Worm (Caenorhabditis elegans) whole organism, young adult: ENCODE measurements around the gene msp-56.

Experiments used
- akir-1 ChIP-seq: fragments of 200-800 bp; sonication (Bioruptor generic); optimal IDR thresholded peaks from 2 replicates; lab custom pipeline; 2018; ENCODE audit warnings: mild to moderate bottlenecking, missing genetic modification characterization, moderate library complexity, missing compliant biosample characterization
- aptf-2 ChIP-seq: fragments of 200-800 bp; sonication (Bioruptor generic); conservative IDR thresholded peaks from 2 replicates; pipeline ENCODE4 v1.3.6; 2022; ENCODE audit warnings: missing genetic modification reagents, missing genetic modification characterization, missing compliant biosample characterization
- attf-5 ChIP-seq: fragments of 200-800 bp; sonication (Bioruptor generic); optimal IDR thresholded peaks from 2 replicates; lab custom pipeline; 2018; ENCODE audit warnings: mild to moderate bottlenecking, missing genetic modification characterization, missing compliant biosample characterization
- bed-2 ChIP-seq: fragments of 200-800 bp; sonication (Bioruptor generic); IDR thresholded peaks from 2 replicates; pipeline ENCODE4 v1.3.6; 2022; ENCODE audit warnings: missing genetic modification reagents, missing genetic modification characterization, missing compliant biosample characterization
- die-1 ChIP-seq: sonication (generic microtip); optimal IDR thresholded peaks from 2 replicates; lab custom pipeline; 2016; ENCODE audit warnings: missing genotype, mild to moderate bottlenecking, missing genetic modification characterization, missing compliant biosample characterization
- hlh-26 ChIP-seq: fragments of 200-800 bp; sonication (Bioruptor generic); conservative IDR thresholded peaks from 2 replicates; pipeline ENCODE4 v1.3.6; 2022; ENCODE audit warnings: missing genetic modification reagents, missing genetic modification characterization, missing compliant biosample characterization
- let-607 ChIP-seq, 2 experiments: fragments of 200-800 bp in 1 of 2; sonication (Bioruptor generic) in 1 of 2; sonication (generic microtip) in 1 of 2; optimal IDR thresholded peaks; 2 replicates each; lab custom pipeline; 2016 to 2018; ENCODE audit warnings: mild to moderate bottlenecking in 2 of 2, missing compliant biosample characterization in 2 of 2, missing genetic modification characterization in 2 of 2, moderate library complexity in 2 of 2, missing genotype in 1 of 2
- lin-26 ChIP-seq: fragments of 200-800 bp; sonication (Bioruptor generic); IDR thresholded peaks from 2 replicates; pipeline ENCODE4 v1.3.6; 2022; ENCODE audit warnings: missing genetic modification reagents, missing genetic modification characterization, missing compliant biosample characterization
- nfya-2 ChIP-seq: fragments of 200-800 bp; sonication (Bioruptor generic); IDR thresholded peaks from 2 replicates; pipeline ENCODE4 v1.3.6; 2022; ENCODE audit warnings: missing genetic modification reagents, missing genetic modification characterization, missing compliant biosample characterization
- tbx-9 ChIP-seq: sonication (generic microtip); optimal IDR thresholded peaks from 2 replicates; lab custom pipeline; 2016; ENCODE audit warnings: borderline replicate concordance, missing genetic modification characterization, inconsistent platforms, missing compliant biosample characterization
- unc-130 ChIP-seq: sonication (generic microtip); optimal IDR thresholded peaks from 2 replicates; lab custom pipeline; 2016; ENCODE audit warnings: missing genetic modification reagents, missing genetic modification characterization, missing compliant biosample characterization
- unc-62 ChIP-seq: fragments of 150-350 bp; optimal IDR thresholded peaks from 2 replicates; lab custom pipeline; 2014; ENCODE audit warnings: missing biosample characterization, missing genetic modification reagents, missing genetic modification characterization
- ztf-26 ChIP-seq: sonication (generic microtip); optimal IDR thresholded peaks from 2 replicates; lab custom pipeline; 2017; ENCODE audit warnings: missing genetic modification characterization, missing compliant biosample characterization

DNA sequence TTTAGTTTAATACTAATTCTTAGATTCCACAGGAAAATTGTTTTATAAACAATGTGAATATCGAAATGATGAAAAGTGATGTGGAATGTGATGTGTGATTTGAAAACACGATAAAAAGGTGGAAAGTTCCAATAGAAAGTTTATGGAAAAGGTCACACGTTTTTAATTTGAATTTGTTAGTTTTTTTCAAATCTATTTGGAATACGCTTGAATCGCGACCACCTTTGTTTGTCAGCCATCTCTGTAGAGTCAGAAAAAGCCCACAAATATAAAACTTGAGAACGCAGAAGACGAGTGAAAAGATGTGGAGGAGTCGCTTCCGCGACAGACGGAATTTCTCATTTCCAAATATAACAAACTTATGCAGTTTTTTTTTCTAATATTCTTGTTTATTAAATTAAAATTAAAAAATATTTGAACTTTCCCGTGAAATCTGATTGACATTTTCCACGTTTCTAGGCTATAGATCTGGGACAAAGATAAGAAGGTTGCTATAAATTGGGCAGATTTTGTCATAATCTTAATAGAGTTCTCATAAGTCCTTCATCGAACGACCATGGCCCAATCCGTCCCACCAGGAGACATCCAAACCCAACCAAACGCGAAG is at the start of gene msp-56, which contains the start of gene kin-24:
- no peak for TF ChIP-seq let-607 (tag; optimal IDR thresholded peaks at IDR 0.05; lab: Kevin White, UChicago)
- no peak for TF ChIP-seq hlh-26 (GFP tag; lab: Robert Waterston, UW)
- TF ChIP-seq tbx-9 (tag; lab: Kevin White, UChicago): no peak
- TF ChIP-seq nfya-2: no peak
- no peak for TF ChIP-seq unc-62 (GFP tag; lab: Kevin White, UChicago)
- TF ChIP-seq akir-1 (GFP tag; lab: Kevin White, UChicago): no peak
- no peak for TF ChIP-seq die-1 (tag; lab: Kevin White, UChicago)
- TF ChIP-seq lin-26 (GFP tag; lab: Robert Waterston, UW): no peak
- no peak for TF ChIP-seq aptf-2
- no peak for TF ChIP-seq ztf-26 (tag; lab: Kevin White, UChicago)
- TF ChIP-seq unc-130 (GFP tag; lab: Kevin White, UChicago): no peak
- TF ChIP-seq attf-5: no peak
- TF ChIP-seq bed-2 (GFP tag; lab: Robert Waterston, UW): no peak
